Fruit fly (Drosophila melanogaster) whole organism, prepupa: Measurements from ENCODE around the gene cbt.
A peak's percentile ranks its signal among the peaks of the same experiment; 100 is the strongest.

Experiments used
- CG10631 ChIP-seq: fragments of 200-800 bp; sonication (Bioruptor generic); optimal IDR thresholded peaks from 2 replicates; lab custom pipeline; 2016; ENCODE audit warnings: missing biosample characterization, missing genetic modification characterization
- CG10669 ChIP-seq: fragments of 200-800 bp; sonication (Bioruptor generic); optimal IDR thresholded peaks from 3 replicates; lab custom pipeline; 2018; ENCODE audit warnings: missing biosample characterization, mild to moderate bottlenecking, missing genetic modification characterization, moderate library complexity
- CG11762 ChIP-seq: fragments of 200-800 bp; sonication (Bioruptor generic); optimal IDR thresholded peaks from 3 replicates; lab custom pipeline; 2016; ENCODE audit warnings: missing biosample characterization, missing genetic modification characterization; ENCODE audit not compliant: insufficient read depth
- CG1621 ChIP-seq: fragments of 200-800 bp; sonication (Bioruptor generic); optimal IDR thresholded peaks from 3 replicates; lab custom pipeline; 2018; ENCODE audit warnings: missing biosample characterization, mild to moderate bottlenecking, missing genetic modification characterization
- CG16779 ChIP-seq: fragments of 200-800 bp; sonication (Bioruptor generic); optimal IDR thresholded peaks from 3 replicates; lab custom pipeline; 2017; ENCODE audit warnings: missing biosample characterization, mild to moderate bottlenecking, missing genetic modification characterization
- CG3032 ChIP-seq: fragments of 200-800 bp; optimal IDR thresholded peaks from 2 replicates; lab custom pipeline; 2019; ENCODE audit warnings: missing biosample characterization, mild to moderate bottlenecking, missing genetic modification characterization, moderate library complexity
- CG31627 ChIP-seq: fragments of 200-800 bp; sonication (Bioruptor generic); optimal IDR thresholded peaks from 3 replicates; lab custom pipeline; 2016; ENCODE audit warnings: missing biosample characterization, missing genetic modification characterization
- CG32006 ChIP-seq: fragments of 200-800 bp; sonication (Bioruptor generic); optimal IDR thresholded peaks from 3 replicates; lab custom pipeline; 2017; ENCODE audit warnings: missing biosample characterization, mild to moderate bottlenecking, missing genetic modification characterization
- CG34406 ChIP-seq: fragments of 200-800 bp; sonication (Bioruptor generic); optimal IDR thresholded peaks from 3 replicates; lab custom pipeline; 2016; ENCODE audit warnings: missing biosample characterization, missing genetic modification characterization
- CG3919 ChIP-seq: fragments of 200-800 bp; sonication (Bioruptor generic); optimal IDR thresholded peaks from 3 replicates; lab custom pipeline; 2016; ENCODE audit warnings: missing biosample characterization, missing genetic modification characterization
- CG6163 ChIP-seq: fragments of 200-800 bp; sonication (Bioruptor generic); IDR thresholded peaks from 3 replicates; pipeline ENCODE4 v1.3.6; 2022; ENCODE audit warnings: missing biosample characterization, missing genetic modification characterization
- CG6276 ChIP-seq: fragments of 200-800 bp; sonication (Bioruptor generic); optimal IDR thresholded peaks from 2 replicates; lab custom pipeline; 2017; ENCODE audit warnings: missing biosample characterization, mild to moderate bottlenecking, missing genetic modification characterization
- CG6792 ChIP-seq: fragments of 200-800 bp; sonication (Bioruptor generic); optimal IDR thresholded peaks from 3 replicates; lab custom pipeline; 2016; ENCODE audit warnings: missing biosample characterization, missing genetic modification characterization
- CG6808 ChIP-seq: fragments of 200-800 bp; sonication (Bioruptor generic); optimal IDR thresholded peaks from 3 replicates; lab custom pipeline; 2017; ENCODE audit warnings: missing biosample characterization, missing genetic modification characterization, mild to moderate bottlenecking, moderate library complexity, missing genetic modification reagents
- CG6854 ChIP-seq: fragments of 200-800 bp; sonication (Bioruptor generic); optimal IDR thresholded peaks from 2 replicates; lab custom pipeline; 2017; ENCODE audit warnings: missing biosample characterization, mild to moderate bottlenecking, missing genetic modification characterization
- CG8119 ChIP-seq: fragments of 200-800 bp; sonication (Bioruptor generic); IDR thresholded peaks from 3 replicates; pipeline ENCODE4 v1.3.6; 2022; ENCODE audit warnings: missing biosample characterization, missing genetic modification characterization
- CG8319 ChIP-seq: fragments of 200-800 bp; sonication (Bioruptor generic); optimal IDR thresholded peaks from 3 replicates; lab custom pipeline; 2016; ENCODE audit warnings: missing biosample characterization, missing genetic modification characterization
- CG8632 ChIP-seq: fragments of 200-800 bp; sonication (Bioruptor generic); optimal IDR thresholded peaks from 3 replicates; lab custom pipeline; 2016; ENCODE audit warnings: missing biosample characterization, missing genetic modification characterization
- CG9139 ChIP-seq: fragments of 200-800 bp; sonication (Bioruptor generic); optimal IDR thresholded peaks from 3 replicates; lab custom pipeline; 2017; ENCODE audit warnings: missing biosample characterization, mild to moderate bottlenecking, missing genetic modification characterization
- Eip78C ChIP-seq: fragments of 200-800 bp; sonication (Bioruptor generic); peaks from one replicate; lab custom pipeline; 2016; ENCODE audit warnings: missing biosample characterization, missing genetic modification characterization
- Eip93F ChIP-seq: fragments of 200-800 bp; sonication (Bioruptor generic); optimal IDR thresholded peaks from 2 replicates; lab custom pipeline; 2016; ENCODE audit warnings: missing biosample characterization, mild to moderate bottlenecking, missing genetic modification characterization
- Ets21C ChIP-seq: fragments of 200-800 bp; sonication (Bioruptor generic); optimal IDR thresholded peaks from 3 replicates; lab custom pipeline; 2016; ENCODE audit warnings: missing biosample characterization, missing genetic modification characterization
- Ets96B ChIP-seq: fragments of 200-800 bp; optimal IDR thresholded peaks from 2 replicates; lab custom pipeline; 2019; ENCODE audit warnings: missing biosample characterization, mild to moderate bottlenecking, missing genetic modification characterization, moderate library complexity
- Gug ChIP-seq: fragments of 200-800 bp; sonication (Bioruptor generic); IDR thresholded peaks from 2 replicates; pipeline ENCODE4 v1.3.6; 2022; ENCODE audit warnings: missing biosample characterization, missing genetic modification characterization
- Hr4 ChIP-seq: fragments of 200-800 bp; sonication (Bioruptor generic); optimal IDR thresholded peaks from 3 replicates; lab custom pipeline; 2016; ENCODE audit warnings: missing biosample characterization, missing genetic modification characterization
- Met ChIP-seq: fragments of 200-800 bp; sonication (Bioruptor generic); optimal IDR thresholded peaks from 3 replicates; lab custom pipeline; 2016; ENCODE audit warnings: missing biosample characterization, missing genetic modification characterization
- OdsH ChIP-seq: fragments of 200-800 bp; sonication (Bioruptor generic); optimal IDR thresholded peaks from 3 replicates; lab custom pipeline; 2016; ENCODE audit warnings: missing biosample characterization, missing genetic modification characterization
- Smox ChIP-seq: fragments of 200-800 bp; sonication (Bioruptor generic); optimal IDR thresholded peaks from 3 replicates; lab custom pipeline; 2016; ENCODE audit warnings: missing biosample characterization, missing genetic modification characterization
- Sox102F ChIP-seq: fragments of 200-800 bp; sonication (Bioruptor generic); optimal IDR thresholded peaks from 2 replicates; lab custom pipeline; 2016; ENCODE audit warnings: missing biosample characterization, mild to moderate bottlenecking, missing genetic modification characterization
- Sox15 ChIP-seq: fragments of 200-800 bp; sonication (Bioruptor generic); optimal IDR thresholded peaks from 3 replicates; lab custom pipeline; 2016; ENCODE audit warnings: missing biosample characterization, missing genetic modification characterization
- achi ChIP-seq: fragments of 200-800 bp; sonication (Bioruptor generic); optimal IDR thresholded peaks from 3 replicates; lab custom pipeline; 2016; ENCODE audit warnings: missing biosample characterization, missing genetic modification characterization
- cyc ChIP-seq: fragments of 200-800 bp; sonication (Bioruptor generic); optimal IDR thresholded peaks from 3 replicates; lab custom pipeline; 2016; ENCODE audit warnings: missing biosample characterization, missing genetic modification characterization
- dsx ChIP-seq: fragments of 200-800 bp; optimal IDR thresholded peaks from 3 replicates; lab custom pipeline; 2019; ENCODE audit warnings: missing biosample characterization, mild to moderate bottlenecking, missing genetic modification characterization, moderate library complexity; ENCODE audit not compliant: poor library complexity, severe bottlenecking
- esn ChIP-seq: fragments of 200-800 bp; sonication (Bioruptor generic); optimal IDR thresholded peaks from 2 replicates; lab custom pipeline; 2016; ENCODE audit warnings: missing biosample characterization, mild to moderate bottlenecking, missing genetic modification characterization, moderate library complexity
- fd59A ChIP-seq: fragments of 200-800 bp; sonication (Bioruptor generic); optimal IDR thresholded peaks from 2 replicates; lab custom pipeline; 2017; ENCODE audit warnings: missing biosample characterization, mild to moderate bottlenecking, missing genetic modification characterization, missing genetic modification reagents
- fd85E ChIP-seq: fragments of 200-800 bp; sonication (Bioruptor generic); optimal IDR thresholded peaks from 3 replicates; lab custom pipeline; 2016; ENCODE audit warnings: missing biosample characterization, missing genetic modification characterization
- fkh ChIP-seq: fragments of 200-800 bp; sonication (Bioruptor generic); optimal IDR thresholded peaks from 3 replicates; lab custom pipeline; 2017; ENCODE audit warnings: missing biosample characterization, mild to moderate bottlenecking, missing genetic modification characterization, moderate library complexity
- net ChIP-seq: fragments of 200-800 bp; sonication (Bioruptor generic); optimal IDR thresholded peaks from 3 replicates; lab custom pipeline; 2016; ENCODE audit warnings: missing biosample characterization, missing genetic modification characterization
- salr ChIP-seq, 2 experiments: fragments of 200-800 bp; sonication (Bioruptor generic); optimal IDR thresholded peaks; 3 replicates each; lab custom pipeline; 2016 to 2018; ENCODE audit warnings: missing biosample characterization in 2 of 2, missing genetic modification characterization in 2 of 2, mild to moderate bottlenecking in 1 of 2
- spab ChIP-seq: fragments of 200-800 bp; sonication (Bioruptor generic); optimal IDR thresholded peaks from 2 replicates; lab custom pipeline; 2017; ENCODE audit warnings: missing biosample characterization, mild to moderate bottlenecking, missing genetic modification characterization, missing genetic modification reagents
- ss ChIP-seq, 2 experiments: fragments of 200-800 bp; sonication (Bioruptor generic); optimal IDR thresholded peaks; 2 replicates in 1 of 2; 3 replicates in 1 of 2; lab custom pipeline; 2017 to 2018; ENCODE audit warnings: mild to moderate bottlenecking in 2 of 2, missing biosample characterization in 2 of 2, missing genetic modification characterization in 2 of 2, moderate library complexity in 1 of 2
- topi ChIP-seq: fragments of 200-800 bp; sonication (Bioruptor generic); optimal IDR thresholded peaks from 3 replicates; lab custom pipeline; 2016; ENCODE audit warnings: missing biosample characterization, missing genetic modification characterization

The cbt gene

dm6 chr2L:483347-484280, 4.1 kb upstream of the cbt start:
- peak; percentile 66 for TF ChIP-seq Eip78C (GFP tag; lab: Kevin White, UChicago)
- no peak for TF ChIP-seq Eip93F
- peak; percentile 10 for TF ChIP-seq CG10631 (GFP tag; lab: Kevin White, UChicago)
- TF ChIP-seq Ets96B, result peak; percentile 4
- TF ChIP-seq CG32006 (GFP tag; lab: Kevin White, UChicago), result peak; percentile 37
- peak; percentile 37 for TF ChIP-seq CG9139 (GFP tag; lab: Kevin White, UChicago)
- peak in 1 of 2 experiments; percentile 15 for TF ChIP-seq ss (GFP tag; optimal IDR thresholded peaks at IDR 0.05; lab: Kevin White, UChicago)
- TF ChIP-seq CG16779 (tag; lab: Kevin White, UChicago), result no peak
- no peak for TF ChIP-seq CG6808 (GFP tag; lab: Kevin White, UChicago)
- peak; percentile 24 for TF ChIP-seq CG10669 (GFP tag; lab: Kevin White, UChicago)
- TF ChIP-seq CG8632 (GFP tag; lab: Kevin White, UChicago), result no peak
- no peak for TF ChIP-seq CG6163 (GFP tag; lab: Robert Waterston, UW)
- TF ChIP-seq spab (GFP tag; lab: Kevin White, UChicago), result peak; percentile 1
- no peak for TF ChIP-seq Gug (GFP tag; lab: Robert Waterston, UW)
- TF ChIP-seq Hr4 (GFP tag; lab: Kevin White, UChicago), result no peak

dm6 chr2L:482451-482844, 3.0 kb upstream of the cbt start:
- TF ChIP-seq fkh (GFP tag; lab: Kevin White, UChicago), result peak; percentile 24
- TF ChIP-seq fd85E, result no peak
- no peak for TF ChIP-seq Ets96B

- TF ChIP-seq Sox102F (peak; percentile 53), CG6276 (GFP tag; lab: Kevin White, UChicago) (peak; percentile 60), CG8119 (GFP tag; lab: Robert Waterston, UW) (no peak), Smox (peak; percentile 46), ss (GFP tag; optimal IDR thresholded peaks at IDR 0.05; lab: Kevin White, UChicago) (no peak), CG3919 (GFP tag; lab: Kevin White, UChicago) (peak; percentile 54), Sox15 (GFP tag; lab: Kevin White, UChicago) (peak; percentile 5), CG10669 (GFP tag; lab: Kevin White, UChicago) (peak; percentile 55), CG31627 (peak; percentile 6), OdsH (GFP tag; lab: Kevin White, UChicago) (peak; percentile 51), CG8319 (GFP tag; lab: Kevin White, UChicago) (no peak), CG6808 (GFP tag; lab: Kevin White, UChicago) (peak; percentile 28), topi (GFP tag; lab: Kevin White, UChicago) (peak; percentile 43), CG6854 (GFP tag; lab: Kevin White, UChicago) (no peak), CG8632 (GFP tag; lab: Kevin White, UChicago) (peak; percentile 34), CG1621 (tag; lab: Kevin White, UChicago) (peak; percentile 38), net (GFP tag; lab: Kevin White, UChicago) (no peak), achi (GFP tag; lab: Kevin White, UChicago) (peak; percentile 77), CG6792 (GFP tag; lab: Kevin White, UChicago) (peak; percentile 16), esn (peak; percentile 44), fd59A (GFP tag; lab: Kevin White, UChicago) (peak; percentile 14), Met (GFP tag; lab: Kevin White, UChicago) (peak; percentile 62), Eip78C (GFP tag; lab: Kevin White, UChicago) (peak; percentile 78), fkh (GFP tag; lab: Kevin White, UChicago) (no peak), cyc (GFP tag; lab: Kevin White, UChicago) (no peak), Ets96B (peak; percentile 69), salr (GFP tag; optimal IDR thresholded peaks at IDR 0.05; lab: Kevin White, UChicago) (peak in 1 of 2 experiments; percentile 27), CG11762 (GFP tag; lab: Kevin White, UChicago) (peak; percentile 45), CG6163 (GFP tag; lab: Robert Waterston, UW) (no peak), Ets21C (GFP tag; lab: Kevin White, UChicago) (no peak), CG3032 (tag; lab: Kevin White, UChicago) (peak; percentile 51), CG32006 (GFP tag; lab: Kevin White, UChicago) (peak; percentile 80), CG34406 (GFP tag; lab: Kevin White, UChicago) (peak; percentile 48), Eip93F (no peak), CG10631 (GFP tag; lab: Kevin White, UChicago) (peak; percentile 54), dsx (GFP tag; lab: Kevin White, UChicago) (peak; percentile 35)
Observed at dm6 chr2L:481757-482450, 2.4 kb upstream of the cbt start.
